Worm (Caenorhabditis elegans): Measurements from ENCODE around the gene daao-1.

Gene daao-1

ce11 chrIV:2597417-2597816 lies 16.6 kb upstream of the daao-1 start, which contains the start of gene Y69A2AR.47:
Gene Y69A2AR.47, plus strand, starts transcription at chrIV:2597717.
- no peak for TF ChIP-seq npax-4 (tag; optimal IDR thresholded peaks at IDR 0.05)
- no peak for TF ChIP-seq sdc-2 (tag; optimal IDR thresholded peaks at IDR 0.05)
- TF ChIP-seq nfya-1 (tag; optimal IDR thresholded peaks at IDR 0.05) = no peak
- TF ChIP-seq ceh-31 (tag; optimal IDR thresholded peaks at IDR 0.05) = no peak
- TF ChIP-seq hlh-8 (tag; optimal IDR thresholded peaks at IDR 0.05) = no peak
- no peak for TF ChIP-seq eyg-1 (tag; optimal IDR thresholded peaks at IDR 0.05)
- no peak for TF ChIP-seq sox-4 (tag; optimal IDR thresholded peaks at IDR 0.05)
- TF ChIP-seq tbx-7 (tag; optimal IDR thresholded peaks at IDR 0.05) = no peak
- TF ChIP-seq ets-4 (tag; optimal IDR thresholded peaks at IDR 0.05) = no peak
- TF ChIP-seq ceh-24 (tag; optimal IDR thresholded peaks at IDR 0.05) = no peak
- no peak for TF ChIP-seq lim-6 (tag; optimal IDR thresholded peaks at IDR 0.05)
- no peak for TF ChIP-seq tbx-2 (tag; optimal IDR thresholded peaks at IDR 0.05)
- no peak for TF ChIP-seq ceh-14 (tag; optimal IDR thresholded peaks at IDR 0.05)
- TF ChIP-seq F13H6.1 (tag; optimal IDR thresholded peaks at IDR 0.05) = no peak
- no peak for TF ChIP-seq pha-2 (tag; optimal IDR thresholded peaks at IDR 0.05)
- TF ChIP-seq ceh-9 (tag; optimal IDR thresholded peaks at IDR 0.05) = no peak
- TF ChIP-seq ceh-19 (GFP tag; optimal IDR thresholded peaks at IDR 0.05) = no peak
- TF ChIP-seq C38D4.7 (GFP tag; optimal IDR thresholded peaks at IDR 0.05) = no peak
- TF ChIP-seq unc-42 (tag; optimal IDR thresholded peaks at IDR 0.05) = no peak

- no peak for TF ChIP-seq eyg-1 (tag; optimal IDR thresholded peaks at IDR 0.05)
- no peak for TF ChIP-seq ceh-14 (tag; optimal IDR thresholded peaks at IDR 0.05)
- TF ChIP-seq che-1 (tag; optimal IDR thresholded peaks at IDR 0.05) = no peak
- no peak for TF ChIP-seq ama-1 (optimal IDR thresholded peaks at IDR 0.05)
- TF ChIP-seq ceh-48 (tag; optimal IDR thresholded peaks at IDR 0.05) = peak; percentile 79
- TF ChIP-seq zip-5 (tag; optimal IDR thresholded peaks at IDR 0.05) = no peak
- peak; percentile 40 for TF ChIP-seq ceh-34 (tag; optimal IDR thresholded peaks at IDR 0.05)
- TF ChIP-seq dve-1 (tag; optimal IDR thresholded peaks at IDR 0.05) = no peak
- no peak for TF ChIP-seq madf-2 (tag; optimal IDR thresholded peaks at IDR 0.05)
- TF ChIP-seq fkh-10 (GFP tag; optimal IDR thresholded peaks at IDR 0.05) = peak; percentile 10
- TF ChIP-seq ceh-9 (tag; optimal IDR thresholded peaks at IDR 0.05) = no peak
- no peak for TF ChIP-seq pax-1 (tag; optimal IDR thresholded peaks at IDR 0.05)
- TF ChIP-seq lim-6 (tag; optimal IDR thresholded peaks at IDR 0.05) = no peak
- TF ChIP-seq ttx-3 (tag; optimal IDR thresholded peaks at IDR 0.05) = no peak
- TF ChIP-seq unc-42 (tag; optimal IDR thresholded peaks at IDR 0.05) = peak; percentile 66
- peak; percentile 87 for TF ChIP-seq sox-2 (GFP tag; IDR thresholded peaks at IDR 0.05)
- TF ChIP-seq ceh-22 (tag; optimal IDR thresholded peaks at IDR 0.05) = no peak
- TF ChIP-seq ets-4 (tag; optimal IDR thresholded peaks at IDR 0.05) = no peak
- TF ChIP-seq pqm-1 (tag; optimal IDR thresholded peaks at IDR 0.05) = no peak
- TF ChIP-seq tbx-2 (tag; optimal IDR thresholded peaks at IDR 0.05) = peak; percentile 80
- no peak for TF ChIP-seq ceh-19 (GFP tag; optimal IDR thresholded peaks at IDR 0.05)
- TF ChIP-seq ceh-6 (GFP tag; optimal IDR thresholded peaks at IDR 0.05) = no peak
- no peak for TF ChIP-seq elt-4 (tag; optimal IDR thresholded peaks at IDR 0.05)
- TF ChIP-seq ceh-45 (GFP tag; IDR thresholded peaks at IDR 0.05) = no peak
- no peak for TF ChIP-seq K02D7.2 (tag; optimal IDR thresholded peaks at IDR 0.05)
- peak; percentile 22 for TF ChIP-seq K09A11.1 (tag; optimal IDR thresholded peaks at IDR 0.05; ENCODE audit: insufficient read depth)
- TF ChIP-seq sdc-2 (tag; optimal IDR thresholded peaks at IDR 0.05) = no peak
- peak; percentile 90 for TF ChIP-seq ceh-31 (tag; optimal IDR thresholded peaks at IDR 0.05)
- peak; percentile 26 for TF ChIP-seq rnt-1 (tag; optimal IDR thresholded peaks at IDR 0.05)
- no peak for TF ChIP-seq hlh-15 (tag; optimal IDR thresholded peaks at IDR 0.05)
- peak; percentile 82 for TF ChIP-seq unc-55 (GFP tag; optimal IDR thresholded peaks at IDR 0.05)
- no peak for TF ChIP-seq gmeb-2 (tag; optimal IDR thresholded peaks at IDR 0.05)
- TF ChIP-seq T23F11.4 (GFP tag; optimal IDR thresholded peaks at IDR 0.05) = no peak
- TF ChIP-seq hlh-30 (tag; optimal IDR thresholded peaks at IDR 0.05; ENCODE audit: insufficient read depth) = peak; percentile 98
- TF ChIP-seq sox-4 (tag; optimal IDR thresholded peaks at IDR 0.05) = no peak
- TF ChIP-seq C08G9.2 (tag; optimal IDR thresholded peaks at IDR 0.05) = no peak
- TF ChIP-seq nhr-232 (tag; optimal IDR thresholded peaks at IDR 0.05) = no peak
- peak; percentile 19 for TF ChIP-seq fkh-6 (tag; optimal IDR thresholded peaks at IDR 0.05)
- no peak for TF ChIP-seq elt-2 (tag; optimal IDR thresholded peaks at IDR 0.05)
- TF ChIP-seq npax-4 (tag; optimal IDR thresholded peaks at IDR 0.05) = no peak
- TF ChIP-seq ceh-18 (tag; optimal IDR thresholded peaks at IDR 0.05) = peak; percentile 87
- no peak for TF ChIP-seq ceh-30 (tag; optimal IDR thresholded peaks at IDR 0.05)
- no peak for TF ChIP-seq syd-9 (tag; optimal IDR thresholded peaks at IDR 0.05)
- no peak for TF ChIP-seq pha-2 (tag; optimal IDR thresholded peaks at IDR 0.05)
- peak; percentile 51 for TF ChIP-seq ref-2 (tag; optimal IDR thresholded peaks at IDR 0.05)
These were observed 14.4 kb upstream of the daao-1 start for ce11 chrIV:2599634-2600033.

Data from whole organism, late embryonic.